Worm (Caenorhabditis elegans) whole organism, mixed stage, embryonic: ENCODE measurements around the gene T08D10.4.

Experiments used
- M03D4.4 ChIP-seq: sonication (generic microtip); optimal IDR thresholded peaks from 2 replicates; lab custom pipeline; 2017; ENCODE audit warnings: mild to moderate bottlenecking, missing genetic modification characterization, missing compliant biosample characterization
- bed-3 ChIP-seq: fragments of 200-800 bp; sonication (Bioruptor generic); optimal IDR thresholded peaks from 3 replicates; lab custom pipeline; 2018; ENCODE audit warnings: mild to moderate bottlenecking, missing genetic modification characterization, moderate library complexity, missing compliant biosample characterization
- blmp-1 ChIP-seq: fragments of 150-350 bp; optimal IDR thresholded peaks from 2 replicates; lab custom pipeline; 2014; ENCODE audit warnings: missing biosample characterization, missing genetic modification characterization
- ceh-39 ChIP-seq: fragments of 150-350 bp; optimal IDR thresholded peaks from 2 replicates; lab custom pipeline; 2014; ENCODE audit warnings: missing biosample characterization, missing genetic modification characterization
- ceh-43 ChIP-seq: fragments of 200-800 bp; sonication (Bioruptor generic); optimal IDR thresholded peaks from 2 replicates; lab custom pipeline; 2018; ENCODE audit warnings: mild to moderate bottlenecking, missing genetic modification characterization, moderate library complexity, missing compliant biosample characterization
- ceh-83 ChIP-seq: fragments of 200-800 bp; sonication (Bioruptor generic); optimal IDR thresholded peaks from 2 replicates; lab custom pipeline; 2018; ENCODE audit warnings: mild to moderate bottlenecking, missing genetic modification characterization, missing compliant biosample characterization
- ces-1 ChIP-seq: fragments of 150-350 bp; optimal IDR thresholded peaks from 2 replicates; lab custom pipeline; 2014; ENCODE audit warnings: missing biosample characterization, missing genetic modification reagents, missing genetic modification characterization
- cnd-1 ChIP-seq: fragments of 200-800 bp; sonication (Bioruptor generic); optimal IDR thresholded peaks from 2 replicates; lab custom pipeline; 2018; ENCODE audit warnings: mild to moderate bottlenecking, missing genetic modification characterization, missing compliant biosample characterization
- drap-1 ChIP-seq: fragments of 200-800 bp; sonication (Bioruptor generic); optimal IDR thresholded peaks from 3 replicates; lab custom pipeline; 2018; ENCODE audit warnings: mild to moderate bottlenecking, missing genetic modification characterization, missing compliant biosample characterization
- elt-1 ChIP-seq: sonication (generic microtip); optimal IDR thresholded peaks from 2 replicates; lab custom pipeline; 2017; ENCODE audit warnings: missing genetic modification characterization, mild to moderate bottlenecking, missing compliant biosample characterization, antibody characterized with exemption, moderate library complexity, borderline replicate concordance; ENCODE audit not compliant: insufficient read depth
- elt-3 ChIP-seq: fragments of 150-350 bp; optimal IDR thresholded peaks from 2 replicates; lab custom pipeline; 2014; ENCODE audit warnings: missing biosample characterization, missing genetic modification characterization
- flh-1 ChIP-seq: fragments of 200-800 bp; sonication (Bioruptor generic); optimal IDR thresholded peaks from 2 replicates; lab custom pipeline; 2018; ENCODE audit warnings: mild to moderate bottlenecking, missing genetic modification characterization, moderate library complexity, missing compliant biosample characterization
- hlh-1 ChIP-seq: fragments of 150-350 bp; optimal IDR thresholded peaks from 2 replicates; lab custom pipeline; 2014; ENCODE audit warnings: missing biosample characterization, missing genetic modification reagents, missing genetic modification characterization
- lin-13 ChIP-seq: fragments of 150-350 bp; optimal IDR thresholded peaks from 2 replicates; lab custom pipeline; 2014; ENCODE audit warnings: missing biosample characterization, missing genetic modification characterization
- lin-32 ChIP-seq: fragments of 200-800 bp; sonication (Bioruptor generic); optimal IDR thresholded peaks from 2 replicates; lab custom pipeline; 2018; ENCODE audit warnings: mild to moderate bottlenecking, missing genetic modification characterization, missing compliant biosample characterization
- lsy-2 ChIP-seq: fragments of 150-350 bp; optimal IDR thresholded peaks from 2 replicates; lab custom pipeline; 2014; ENCODE audit warnings: missing biosample characterization, missing genetic modification characterization
- mab-5 ChIP-seq: fragments of 150-350 bp; optimal IDR thresholded peaks from 2 replicates; lab custom pipeline; 2014; ENCODE audit warnings: missing biosample characterization, missing genetic modification characterization
- mls-2 ChIP-seq: sonication (generic microtip); optimal IDR thresholded peaks from 2 replicates; lab custom pipeline; 2016; ENCODE audit warnings: mild to moderate bottlenecking, missing genetic modification characterization, moderate library complexity, missing compliant biosample characterization
- nhr-12 ChIP-seq: fragments of 150-350 bp; optimal IDR thresholded peaks from 2 replicates; lab custom pipeline; 2014; ENCODE audit warnings: missing biosample characterization, missing genetic modification characterization
- nhr-2 ChIP-seq: fragments of 150-350 bp; optimal IDR thresholded peaks from 2 replicates; lab custom pipeline; 2014; ENCODE audit warnings: missing biosample characterization, missing genetic modification characterization
- nhr-237 ChIP-seq: fragments of 150-350 bp; optimal IDR thresholded peaks from 2 replicates; lab custom pipeline; 2014; ENCODE audit warnings: missing biosample characterization, missing genetic modification characterization
- nhr-28 ChIP-seq: fragments of 150-350 bp; optimal IDR thresholded peaks from 2 replicates; lab custom pipeline; 2014; ENCODE audit warnings: missing biosample characterization, missing genetic modification characterization
- pha-4 ChIP-seq: fragments of 150-350 bp; optimal IDR thresholded peaks from 2 replicates; lab custom pipeline; 2018; ENCODE audit warnings: missing biosample characterization, missing genetic modification reagents, missing genetic modification characterization
- sem-2 ChIP-seq: fragments of 200-800 bp; sonication (Bioruptor generic); optimal IDR thresholded peaks from 2 replicates; lab custom pipeline; 2018; ENCODE audit warnings: mild to moderate bottlenecking, missing genetic modification characterization, missing compliant biosample characterization
- snpc-4 ChIP-seq: fragments of 150-350 bp; optimal IDR thresholded peaks from 2 replicates; lab custom pipeline; 2014; ENCODE audit warnings: missing biosample characterization, missing genetic modification characterization
- sptf-1 ChIP-seq: sonication (generic microtip); optimal IDR thresholded peaks from 2 replicates; lab custom pipeline; 2017; ENCODE audit warnings: mild to moderate bottlenecking, missing genetic modification characterization, moderate library complexity, missing compliant biosample characterization
- unc-39 ChIP-seq: fragments of 150-350 bp; optimal IDR thresholded peaks from 2 replicates; lab custom pipeline; 2014; ENCODE audit warnings: missing biosample characterization, missing genetic modification characterization
- unc-62 ChIP-seq: fragments of 150-350 bp; optimal IDR thresholded peaks from 2 replicates; lab custom pipeline; 2014; ENCODE audit warnings: missing biosample characterization, missing genetic modification reagents, missing genetic modification characterization
- zip-8 ChIP-seq: fragments of 150-350 bp; optimal IDR thresholded peaks from 2 replicates; lab custom pipeline; 2014; ENCODE audit warnings: missing biosample characterization, missing genetic modification characterization
- ztf-11 ChIP-seq: fragments of 150-350 bp; optimal IDR thresholded peaks from 2 replicates; lab custom pipeline; 2014; ENCODE audit warnings: missing biosample characterization, missing genetic modification characterization

Gene T08D10.4

ce11 chrX:11992778-11993177 lies 39.6 kb upstream of the T08D10.4 start:
- TF ChIP-seq ztf-11 (tag; lab: Kevin White, UChicago) (no peak), blmp-1 (no peak), snpc-4 (no peak), hlh-1 (tag; lab: Kevin White, UChicago) (no peak), lin-13 (tag; lab: Kevin White, UChicago) (no peak), zip-8 (no peak), mab-5 (tag; lab: Kevin White, UChicago) (no peak), unc-39 (tag; lab: Kevin White, UChicago) (no peak)

- no peak for TF ChIP-seq hlh-1 (tag; lab: Kevin White, UChicago)
- no peak for TF ChIP-seq nhr-28
- TF ChIP-seq sptf-1 (tag; lab: Kevin White, UChicago) = no peak
- TF ChIP-seq ztf-11 (tag; lab: Kevin White, UChicago) = no peak
- no peak for TF ChIP-seq bed-3 (GFP tag; lab: Kevin White, UChicago)
- no peak for TF ChIP-seq mls-2
- TF ChIP-seq ceh-43 (GFP tag; lab: Kevin White, UChicago) = no peak
- TF ChIP-seq unc-62 (GFP tag; lab: Kevin White, UChicago) = no peak
- no peak for TF ChIP-seq ceh-39 (tag; lab: Kevin White, UChicago)
- no peak for TF ChIP-seq flh-1 (GFP tag; lab: Kevin White, UChicago)
- no peak for TF ChIP-seq cnd-1 (tag; lab: Kevin White, UChicago)
Observed at ce11 chrX:11992246-11992645, 39.1 kb upstream of the T08D10.4 start.

ce11 chrX:11987900-11988364 lies 34.8 kb upstream of the T08D10.4 start, which contains the start of gene C49F5.6:
Gene C49F5.6 (plus strand): TSS chrX:11988314.
- TF ChIP-seq drap-1 (GFP tag; lab: Kevin White, UChicago) (no peak), cnd-1 (tag; lab: Kevin White, UChicago) (no peak), ztf-11 (tag; lab: Kevin White, UChicago) (no peak), ceh-83 (GFP tag; lab: Kevin White, UChicago) (no peak), lin-32 (GFP tag; lab: Kevin White, UChicago) (no peak), mls-2 (no peak), elt-3 (tag; lab: Kevin White, UChicago) (no peak), sem-2 (GFP tag; lab: Kevin White, UChicago) (no peak), ceh-39 (tag; lab: Kevin White, UChicago) (no peak)

DNA sequence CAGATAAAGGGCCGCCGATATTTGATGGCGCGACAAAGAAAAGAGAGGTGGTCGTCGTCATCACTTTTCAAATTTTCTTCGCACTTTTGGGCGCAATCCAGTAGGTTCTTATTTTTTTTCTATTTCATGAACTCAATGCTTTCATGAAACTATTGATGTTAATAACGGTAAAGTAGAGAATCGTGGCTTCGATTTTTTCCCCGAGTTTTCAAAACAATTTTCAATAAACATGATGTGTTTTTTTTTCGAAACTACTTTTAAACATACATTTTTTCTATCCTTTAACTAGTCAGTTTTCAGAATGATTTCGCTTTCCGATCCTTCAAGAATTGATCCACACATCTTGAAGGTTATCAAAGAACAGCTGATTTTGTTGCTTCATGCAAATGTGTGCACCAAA lies 32.8 kb upstream of the T08D10.4 start, which contains the start of gene C49F5.5:
C49F5.5 (plus strand) TSS at position 301 of the 400 bp plus-strand sequence.
- TF ChIP-seq cnd-1 (tag; lab: Kevin White, UChicago) (no peak), M03D4.4 (no peak), ztf-11 (tag; lab: Kevin White, UChicago) (no peak), sptf-1 (tag; lab: Kevin White, UChicago) (no peak), nhr-28 (no peak), nhr-12 (tag; lab: Kevin White, UChicago) (no peak), nhr-2 (tag; lab: Kevin White, UChicago) (no peak), pha-4 (tag; lab: Kevin White, UChicago) (no peak), snpc-4 (no peak), ces-1 (no peak), ceh-83 (GFP tag; lab: Kevin White, UChicago) (no peak), drap-1 (GFP tag; lab: Kevin White, UChicago) (no peak), elt-3 (tag; lab: Kevin White, UChicago) (no peak), unc-62 (GFP tag; lab: Kevin White, UChicago) (no peak), elt-1 (no peak), nhr-237 (tag; lab: Kevin White, UChicago) (no peak), lin-13 (tag; lab: Kevin White, UChicago) (no peak), lsy-2 (tag; lab: Kevin White, UChicago) (no peak), zip-8 (no peak), sem-2 (GFP tag; lab: Kevin White, UChicago) (no peak)

ce11 chrX:11983576-11984061 lies 30.5 kb upstream of the T08D10.4 start, which contains the start of gene C49F5.3:
Gene C49F5.3 (minus strand): TSS chrX:11983626.
- TF ChIP-seq ceh-43 (GFP tag; lab: Kevin White, UChicago) = no peak
